Fruit fly (Drosophila melanogaster): ENCODE data around the gene PIG-H.

Gene PIG-H

DNA sequence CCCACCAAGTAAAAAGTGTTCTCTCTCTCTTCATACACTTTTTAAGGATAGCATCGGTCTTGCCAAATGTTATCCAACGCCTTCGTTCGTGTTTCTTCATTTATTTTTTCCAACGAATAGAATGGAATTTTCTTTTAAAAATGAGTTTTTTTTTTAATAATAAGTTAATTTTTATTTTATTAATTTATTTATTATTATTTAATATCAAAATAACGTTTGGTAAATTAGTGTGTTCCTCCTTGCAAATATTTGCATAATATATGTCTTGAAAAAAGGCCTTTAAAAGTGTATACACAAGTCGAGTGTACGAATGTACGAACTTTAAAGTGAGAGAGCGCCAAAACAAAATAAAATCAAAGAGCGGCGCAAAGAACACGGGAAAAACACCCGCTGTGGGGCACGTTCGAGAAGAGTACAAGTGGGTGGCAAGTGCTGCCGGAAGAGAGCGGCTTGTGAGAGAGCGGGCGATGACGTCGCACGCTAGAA is 27.6 kb downstream of the PIG-H start (continued):
- peak; percentile 56 for TF ChIP-seq ap (GFP tag; IDR thresholded peaks at IDR 0.05)
- no peak for TF ChIP-seq HLHmδ (GFP tag; optimal IDR thresholded peaks at IDR 0.05)
- TF ChIP-seq CG7556 (GFP tag; optimal IDR thresholded peaks at IDR 0.05): peak; percentile 98
- peak; percentile 42 for TF ChIP-seq ems (GFP tag; optimal IDR thresholded peaks at IDR 0.05)
- TF ChIP-seq CG6654 (GFP tag; optimal IDR thresholded peaks at IDR 0.05): peak; percentile 45
- peak; percentile 73 for TF ChIP-seq CG3407 (GFP tag; optimal IDR thresholded peaks at IDR 0.05)
- 0 out of 2 replicates have a peak, but pooled peaks have one; percentile 26 for TF ChIP-seq ro (GFP tag; IDR thresholded peaks at IDR 0.05)
- TF ChIP-seq CG2202 (tag; optimal IDR thresholded peaks at IDR 0.05): peak; percentile 72
- TF ChIP-seq CG1233 (GFP tag; optimal IDR thresholded peaks at IDR 0.05): peak; percentile 70
- no peak for TF ChIP-seq nau (GFP tag; optimal IDR thresholded peaks at IDR 0.05)
- TF ChIP-seq Hmx (GFP tag; optimal IDR thresholded peaks at IDR 0.05): no peak
- TF ChIP-seq insv (GFP tag; optimal IDR thresholded peaks at IDR 0.05): peak in 1 of 2 experiments; percentile 41
- TF ChIP-seq odd (GFP tag; optimal IDR thresholded peaks at IDR 0.05): peak; percentile 93
- TF ChIP-seq gce (GFP tag; IDR thresholded peaks at IDR 0.05): 0 out of 3 replicates have a peak, but pooled peaks have one; percentile 39
- TF ChIP-seq CG4707 (GFP tag; optimal IDR thresholded peaks at IDR 0.05): no peak
- TF ChIP-seq CG18619 (GFP tag; optimal IDR thresholded peaks at IDR 0.05): peak; percentile 93
- no peak for TF ChIP-seq CG12071 (GFP tag; optimal IDR thresholded peaks at IDR 0.05)
- TF ChIP-seq CG16815 (GFP tag; optimal IDR thresholded peaks at IDR 0.05): peak; percentile 48
- TF ChIP-seq CG17802 (tag; optimal IDR thresholded peaks at IDR 0.05): no peak
- TF ChIP-seq ttk (GFP tag; IDR thresholded peaks at IDR 0.05): peak; percentile 81
- peak; percentile 27 for TF ChIP-seq Bteb2 (GFP tag; optimal IDR thresholded peaks at IDR 0.05)
- no peak for TF ChIP-seq unc-4 (GFP tag; IDR thresholded peaks at IDR 0.05; ENCODE audit: partially characterized antibody)
- no peak; the same call in 1 of the 2 replicates for TF ChIP-seq Ravus (GFP tag; IDR thresholded peaks at IDR 0.05)
- TF ChIP-seq CG7271 (tag; optimal IDR thresholded peaks at IDR 0.05): no peak
- peak; percentile 13 for TF ChIP-seq Lhr (GFP tag; optimal IDR thresholded peaks at IDR 0.05)
- TF ChIP-seq CG13424 (tag; optimal IDR thresholded peaks at IDR 0.05): peak; percentile 96
- peak; percentile 39; the same call in 1 of the 3 replicates for TF ChIP-seq CG6791 (GFP tag; IDR thresholded peaks at IDR 0.05; ENCODE audit: partially characterized antibody)
- no peak for TF ChIP-seq CG18764 (GFP tag; optimal IDR thresholded peaks at IDR 0.05)
- peak; percentile 57; the same call in 1 of the 2 replicates for TF ChIP-seq CG7372 (GFP tag; IDR thresholded peaks at IDR 0.05)
- no peak for TF ChIP-seq eyg (GFP tag; optimal IDR thresholded peaks at IDR 0.05)
- no peak for TF ChIP-seq pita (GFP tag; optimal IDR thresholded peaks at IDR 0.05)
- TF ChIP-seq CG42726 (GFP tag; IDR thresholded peaks at IDR 0.05; ENCODE audit: partially characterized antibody): no peak
- no peak for TF ChIP-seq D (optimal IDR thresholded peaks at IDR 0.05)
- peak; percentile 82 for TF ChIP-seq D (GFP tag; optimal IDR thresholded peaks at IDR 0.05)
- TF ChIP-seq Jarid2 (GFP tag; optimal IDR thresholded peaks at IDR 0.05): peak; percentile 27
- TF ChIP-seq fd3F (GFP tag; optimal IDR thresholded peaks at IDR 0.05): peak; percentile 88
- TF ChIP-seq CG18011 (GFP tag; optimal IDR thresholded peaks at IDR 0.05): peak; percentile 40
- no peak for TF ChIP-seq CG16779 (GFP tag; IDR thresholded peaks at IDR 0.05)
- peak; percentile 30 for TF ChIP-seq zfh2 (GFP tag; optimal IDR thresholded peaks at IDR 0.05)
- TF ChIP-seq Xrp1 (GFP tag; IDR thresholded peaks at IDR 0.05): peak; percentile 72
- peak; percentile 41 to 96 for TF ChIP-seq Hr51 (GFP tag; optimal IDR thresholded peaks at IDR 0.05)
- TF ChIP-seq gsb (GFP tag; IDR thresholded peaks at IDR 0.05): no peak
- TF ChIP-seq bab2 (GFP tag; optimal IDR thresholded peaks at IDR 0.05): peak; percentile 6
- TF ChIP-seq CG11696 (GFP tag; IDR thresholded peaks at IDR 0.05): peak; percentile 35; the same call in 1 of the 2 replicates
- TF ChIP-seq Nf-YB (GFP tag; optimal IDR thresholded peaks at IDR 0.05): peak; percentile 84
- TF ChIP-seq ham (GFP tag; IDR thresholded peaks at IDR 0.05): no peak
- TF ChIP-seq vvl (GFP tag; IDR thresholded peaks at IDR 0.05): peak; percentile 71
- no peak for TF ChIP-seq prd (optimal IDR thresholded peaks at IDR 0.05)
- peak; percentile 75 for TF ChIP-seq prd (GFP tag; IDR thresholded peaks at IDR 0.05)
- TF ChIP-seq p53 (GFP tag; optimal IDR thresholded peaks at IDR 0.05): no peak

Data from whole organism, embryonic.